Fruit fly (Drosophila melanogaster): Measurements from ENCODE around the gene alphaTub67C.

alphaTub67C gene

dm6 chr3L:9703495-9703894 lies 22.4 kb downstream of the alphaTub67C start, which contains the start of gene CG6761:
CG6761 (minus strand) TSS chr3L:9703595.
- TF ChIP-seq CG7045 (GFP tag; optimal IDR thresholded peaks at IDR 0.05) (no peak), tj (GFP tag; optimal IDR thresholded peaks at IDR 0.05) (no peak), cnc (optimal IDR thresholded peaks at IDR 0.05) (no peak), CG5204 (GFP tag; optimal IDR thresholded peaks at IDR 0.05) (no peak), CG11617 (GFP tag; optimal IDR thresholded peaks at IDR 0.05) (no peak), pad (GFP tag; optimal IDR thresholded peaks at IDR 0.05) (no peak)

DNA sequence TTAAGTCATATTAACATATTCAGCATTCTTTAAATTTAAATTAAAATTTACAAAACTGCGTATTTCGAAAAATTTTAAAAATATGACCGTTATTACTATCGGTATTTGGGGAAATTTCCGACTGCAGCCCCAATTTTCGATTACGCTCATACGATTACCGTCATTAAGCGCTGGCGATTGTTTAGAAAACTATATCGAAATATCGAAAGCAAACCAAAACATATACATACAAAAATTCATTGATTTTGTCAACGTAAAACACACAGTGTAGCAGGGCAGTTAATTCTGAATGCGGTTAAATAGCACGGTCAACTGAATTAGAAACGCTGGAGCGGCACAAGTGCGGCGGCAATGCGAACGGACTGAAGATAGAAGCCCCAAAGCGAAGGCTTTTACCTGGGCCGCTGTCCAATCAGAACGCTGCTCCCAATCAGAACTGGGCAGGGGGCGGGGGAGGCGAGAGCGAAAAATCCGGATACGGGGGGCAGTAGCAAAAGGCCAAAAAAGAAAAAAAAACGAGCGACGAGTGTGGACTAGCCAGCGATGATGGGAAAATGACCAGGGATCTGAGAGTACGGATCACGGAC lies 23.2 kb downstream of the alphaTub67C start, which contains the start of gene CG16711:
Gene CG16711 (plus strand): TSS at position 170 of the 587 bp plus-strand sequence.
- TF ChIP-seq CG7045 (GFP tag; optimal IDR thresholded peaks at IDR 0.05) (no peak), Hr96 (GFP tag; optimal IDR thresholded peaks at IDR 0.05) (no peak), Clk (GFP tag; optimal IDR thresholded peaks at IDR 0.05) (no peak), pad (GFP tag; optimal IDR thresholded peaks at IDR 0.05) (peak; percentile 14), bab1 (GFP tag; optimal IDR thresholded peaks at IDR 0.05) (peak; percentile 46), CG33017 (tag; optimal IDR thresholded peaks at IDR 0.05) (no peak), cic (GFP tag; optimal IDR thresholded peaks at IDR 0.05) (peak; percentile 40), CG7101 (tag; optimal IDR thresholded peaks at IDR 0.05) (no peak), CG5204 (GFP tag; optimal IDR thresholded peaks at IDR 0.05) (no peak)

DNA sequence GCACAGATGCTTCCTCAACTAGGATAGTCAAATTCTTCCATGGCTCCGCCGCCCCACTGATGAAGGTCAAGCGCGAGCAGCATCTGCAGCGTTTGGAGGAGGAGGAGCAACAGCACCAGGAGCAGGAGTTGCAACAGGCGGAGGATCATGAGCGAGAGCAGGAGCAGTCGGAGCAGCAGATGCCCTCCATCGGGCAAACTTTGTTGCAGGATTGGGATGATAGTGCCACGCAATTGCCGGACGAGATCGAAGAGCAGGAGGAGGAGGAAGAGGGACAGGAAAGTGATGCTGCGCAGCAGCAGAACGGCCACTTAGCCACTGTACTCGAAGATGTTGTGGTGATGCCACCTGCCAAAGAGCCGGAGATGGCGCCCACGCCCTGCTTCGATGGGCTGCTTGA lies 24.5 kb downstream of the alphaTub67C start:
- TF ChIP-seq bab1 (GFP tag; optimal IDR thresholded peaks at IDR 0.05) (no peak), cnc (optimal IDR thresholded peaks at IDR 0.05) (no peak), toe (GFP tag; optimal IDR thresholded peaks at IDR 0.05) (no peak)

DNA sequence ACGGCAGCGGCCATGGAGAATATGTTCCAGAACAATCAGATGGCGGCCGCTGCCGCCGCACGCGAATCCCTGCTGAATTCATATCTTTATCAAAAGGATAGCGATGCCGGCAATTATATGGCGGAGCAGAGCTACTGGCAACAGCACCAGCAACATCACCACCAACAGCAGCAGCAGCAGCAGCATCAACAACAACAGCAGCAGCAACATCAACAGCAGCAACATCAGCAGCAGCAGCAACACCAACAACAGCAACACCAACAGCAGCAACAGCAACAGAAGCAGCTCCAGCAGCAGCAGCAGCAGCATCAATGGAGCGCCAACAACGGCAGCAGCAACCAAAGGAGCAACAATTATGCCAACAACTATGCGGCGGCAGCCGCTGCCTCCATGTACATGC lies 27.7 kb downstream of the alphaTub67C start:
- no peak for TF ChIP-seq CG1620 (GFP tag; optimal IDR thresholded peaks at IDR 0.05)
- TF ChIP-seq CG7045 (GFP tag; optimal IDR thresholded peaks at IDR 0.05), result no peak
- TF ChIP-seq cnc (optimal IDR thresholded peaks at IDR 0.05), result no peak
- no peak for TF ChIP-seq CG12768 (GFP tag; optimal IDR thresholded peaks at IDR 0.05)
- no peak for TF ChIP-seq toe (GFP tag; optimal IDR thresholded peaks at IDR 0.05)
- no peak for TF ChIP-seq cic (GFP tag; optimal IDR thresholded peaks at IDR 0.05)
- no peak for TF ChIP-seq Mnt (GFP tag; optimal IDR thresholded peaks at IDR 0.05)

DNA sequence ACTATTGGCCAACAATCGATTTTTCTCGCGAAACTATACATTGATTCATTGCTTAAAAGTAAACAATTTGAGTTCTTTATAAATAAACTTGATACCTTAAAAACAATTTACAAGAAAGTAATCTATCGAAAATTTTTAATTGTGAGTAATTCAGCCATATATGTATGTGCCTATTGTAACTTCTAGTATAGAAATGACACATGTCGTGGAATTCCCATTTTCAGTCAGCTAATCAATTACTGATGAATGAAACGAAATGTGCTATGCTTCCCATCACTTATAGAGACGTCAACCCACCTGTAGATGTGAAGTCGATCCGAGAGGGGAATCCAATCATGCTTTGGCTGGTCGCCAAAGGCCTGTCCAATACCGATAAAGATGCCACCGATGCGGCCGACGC lies 30.1 kb downstream of the alphaTub67C start:
- TF ChIP-seq tj (GFP tag; optimal IDR thresholded peaks at IDR 0.05) (no peak), CG33017 (tag; optimal IDR thresholded peaks at IDR 0.05) (no peak), CG12768 (GFP tag; optimal IDR thresholded peaks at IDR 0.05) (no peak), toe (GFP tag; optimal IDR thresholded peaks at IDR 0.05) (no peak), cic (GFP tag; optimal IDR thresholded peaks at IDR 0.05) (peak; percentile 1)

dm6 chr3L:9712066-9712789 lies 31.2 kb downstream of the alphaTub67C start:
- no peak for TF ChIP-seq CG14711 (tag; optimal IDR thresholded peaks at IDR 0.05)
- peak in 1 of 2 experiments; percentile 69 for TF ChIP-seq cnc (optimal IDR thresholded peaks at IDR 0.05)
- no peak for TF ChIP-seq Crg-1 (GFP tag; optimal IDR thresholded peaks at IDR 0.05)

- TF ChIP-seq CG14711 (tag; optimal IDR thresholded peaks at IDR 0.05), result no peak
- peak; percentile 74 for TF ChIP-seq kay (GFP tag; ENCODE audit: borderline replicate concordance)
Measured at dm6 chr3L:9713383-9713827, 32.3 kb downstream of the alphaTub67C start, which contains the start of gene SH3PX1. SH3PX1 (minus strand) TSS chr3L:9713827.

DNA sequence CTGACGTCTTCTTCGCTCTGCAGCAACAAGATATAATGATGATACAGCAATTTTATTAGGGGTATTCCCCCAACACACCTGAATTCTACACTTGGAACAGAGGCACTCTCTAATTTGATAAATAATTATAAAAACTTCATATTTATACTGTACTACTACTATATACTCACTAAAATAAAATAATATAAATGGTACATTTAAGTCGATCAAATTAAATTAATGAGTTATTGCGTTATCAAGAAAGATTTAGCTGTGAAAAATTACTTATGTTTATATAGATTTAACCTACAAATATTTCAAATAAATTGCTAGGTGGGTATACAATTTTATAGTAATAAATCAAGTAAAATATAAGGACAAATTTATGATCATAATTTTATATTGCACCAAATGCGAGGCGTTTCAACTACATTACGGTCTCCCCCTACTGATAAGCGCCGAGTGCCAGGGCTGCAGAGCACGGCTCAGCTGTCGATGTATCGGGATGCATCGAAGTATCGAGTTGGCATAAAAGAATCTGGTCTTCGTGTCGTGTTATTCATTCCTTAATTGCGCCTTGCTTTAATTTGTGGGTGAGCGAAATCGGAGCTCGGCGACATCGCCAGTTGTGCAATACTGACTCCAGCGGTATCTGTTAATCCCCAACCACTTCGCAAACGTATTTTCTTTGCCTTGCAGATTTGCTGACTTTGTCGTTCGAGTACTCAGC lies 32.9 kb downstream of the alphaTub67C start, which contains the start of gene vsg:
Gene vsg (plus strand): TSS at position 497 of the 709 bp plus-strand sequence.
- peak; percentile 71 for TF ChIP-seq CG33017 (tag; optimal IDR thresholded peaks at IDR 0.05)
- TF ChIP-seq CG12768 (GFP tag; optimal IDR thresholded peaks at IDR 0.05), result peak; percentile 76
- no peak for TF ChIP-seq cnc (optimal IDR thresholded peaks at IDR 0.05)
- TF ChIP-seq CG11617 (GFP tag; optimal IDR thresholded peaks at IDR 0.05), result peak; percentile 91
- TF ChIP-seq toe (GFP tag; optimal IDR thresholded peaks at IDR 0.05), result peak; percentile 83
- peak; percentile 77 for TF ChIP-seq ovo (GFP tag; optimal IDR thresholded peaks at IDR 0.05)
- TF ChIP-seq CG1620 (GFP tag; optimal IDR thresholded peaks at IDR 0.05), result peak; percentile 73
- peak; percentile 65 for TF ChIP-seq CG14711 (tag; optimal IDR thresholded peaks at IDR 0.05)
- no peak for TF ChIP-seq CG5204 (GFP tag; optimal IDR thresholded peaks at IDR 0.05)
- TF ChIP-seq Hr96 (GFP tag; optimal IDR thresholded peaks at IDR 0.05), result peak; percentile 39
- TF ChIP-seq Crg-1 (GFP tag; optimal IDR thresholded peaks at IDR 0.05), result peak; percentile 34
- peak; percentile 62 for TF ChIP-seq kay (GFP tag; ENCODE audit: borderline replicate concordance)
- TF ChIP-seq Clk (GFP tag; optimal IDR thresholded peaks at IDR 0.05), result peak; percentile 63
- peak; percentile 81 for TF ChIP-seq CG7101 (tag; optimal IDR thresholded peaks at IDR 0.05)
- no peak for TF ChIP-seq cic (GFP tag; optimal IDR thresholded peaks at IDR 0.05)
- TF ChIP-seq tj (GFP tag; optimal IDR thresholded peaks at IDR 0.05), result peak; percentile 94
- TF ChIP-seq Mnt (GFP tag; optimal IDR thresholded peaks at IDR 0.05), result no peak
- TF ChIP-seq CG7045 (GFP tag; optimal IDR thresholded peaks at IDR 0.05), result peak; percentile 84
- peak; percentile 67 for TF ChIP-seq pad (GFP tag; optimal IDR thresholded peaks at IDR 0.05)
- TF ChIP-seq bab1 (GFP tag; optimal IDR thresholded peaks at IDR 0.05), result peak; percentile 53
